Fruit fly (Drosophila melanogaster) whole organism, wandering third instar larva: ENCODE measurements around the gene bb8.
A peak's percentile ranks its signal among the peaks of the same experiment; 100 is the strongest.

Experiments
- Dif ChIP-seq: fragments of 200-275, 200-300 bp; sonication (Bioruptor generic); optimal IDR thresholded peaks from 2 replicates; lab custom pipeline; 2018; ENCODE audit warnings: missing biosample characterization, missing genetic modification characterization; ENCODE audit not compliant: partially characterized antibody
- HLH106 ChIP-seq: fragments of 200-800 bp; optimal IDR thresholded peaks from 3 replicates; lab custom pipeline; 2019; ENCODE audit warnings: missing biosample characterization, mild to moderate bottlenecking, missing genetic modification characterization, moderate library complexity
- Rel ChIP-seq, 2 experiments: fragments of 200-800 bp; sonication (Bioruptor generic) in 1 of 2; optimal IDR thresholded peaks; 2 replicates in 1 of 2; 3 replicates in 1 of 2; lab custom pipeline; 2016 to 2019; ENCODE audit warnings: mild to moderate bottlenecking in 2 of 2, missing biosample characterization in 2 of 2, missing genetic modification characterization in 2 of 2, moderate library complexity in 1 of 2
- Sp1 ChIP-seq: fragments of 200-800 bp; sonication (Bioruptor generic); optimal IDR thresholded peaks from 3 replicates; lab custom pipeline; 2019; ENCODE audit warnings: missing biosample characterization, mild to moderate bottlenecking, missing genetic modification characterization, moderate library complexity
- Vsx2 ChIP-seq: fragments of 200-300, 225-300 bp; sonication (Bioruptor generic); optimal IDR thresholded peaks from 2 replicates; lab custom pipeline; 2018; ENCODE audit warnings: missing biosample characterization, missing genetic modification characterization; ENCODE audit not compliant: partially characterized antibody
- dmrt93B ChIP-seq: fragments of 200-800 bp; sonication (Bioruptor generic); optimal IDR thresholded peaks from 2 replicates; lab custom pipeline; 2018; ENCODE audit warnings: missing biosample characterization, mild to moderate bottlenecking, missing genetic modification characterization
- ey ChIP-seq: fragments of 200-800 bp; sonication (Bioruptor generic); optimal IDR thresholded peaks from 2 replicates; lab custom pipeline; 2016; ENCODE audit warnings: missing biosample characterization, missing genetic modification characterization
- foxo ChIP-seq, 2 experiments: fragments of 200-800 bp; sonication (Bioruptor generic); optimal IDR thresholded peaks; 2 replicates in 1 of 2; 3 replicates in 1 of 2; lab custom pipeline; 2016 to 2017; ENCODE audit warnings: missing biosample characterization in 2 of 2, missing genetic modification characterization in 2 of 2
- h ChIP-seq: fragments of 200-800 bp; sonication (Bioruptor generic); optimal IDR thresholded peaks from 3 replicates; lab custom pipeline; 2016; ENCODE audit warnings: missing biosample characterization, mild to moderate bottlenecking, missing genetic modification characterization
- usp ChIP-seq: fragments of >200 bp; optimal IDR thresholded peaks from 2 replicates; lab custom pipeline; 2017; ENCODE audit warnings: missing biosample characterization, missing genetic modification characterization
- woc ChIP-seq: sonication (Bioruptor generic); optimal IDR thresholded peaks from 2 replicates; lab custom pipeline; 2016; ENCODE audit warnings: missing biosample characterization, mild to moderate bottlenecking, missing genetic modification characterization

Gene bb8

dm6 chr3R:23239934-23240632 is 49.9 kb downstream of the bb8 start:
- TF ChIP-seq usp (GFP tag; lab: Kevin White, UChicago) (no peak), foxo (GFP tag; optimal IDR thresholded peaks at IDR 0.05; lab: Kevin White, UChicago) (peak in 1 of 2 experiments; percentile 36), ey (GFP tag; lab: Kevin White, UChicago) (peak; percentile 3), Sp1 (GFP tag; lab: Kevin White, UChicago) (peak; percentile 35), Rel (GFP tag; optimal IDR thresholded peaks at IDR 0.05; lab: Kevin White, UChicago) (no peak), Rel (tag; optimal IDR thresholded peaks at IDR 0.05; lab: Kevin White, UChicago) (no peak), h (GFP tag; lab: Kevin White, UChicago) (peak; percentile 39), HLH106 (tag; lab: Kevin White, UChicago) (peak; percentile 40), Vsx2 (GFP tag; lab: Kevin White, UChicago) (peak; percentile 53), woc (GFP tag; lab: Kevin White, UChicago) (peak; percentile 23)

dm6 chr3R:23239051-23239450 is 50.9 kb downstream of the bb8 start:
- TF ChIP-seq dmrt93B (GFP tag; lab: Kevin White, UChicago) (no peak), Dif (GFP tag; lab: Kevin White, UChicago) (peak; percentile 24)
